Fruit fly (Drosophila melanogaster) whole organism: ENCODE measurements around the gene Gtpx.

Experiments
- CG8478 ChIP-seq: fragments of >200 bp; optimal IDR thresholded peaks from 2 replicates; lab custom pipeline; 2018; ENCODE audit warnings: inconsistent platforms
- Dll ChIP-seq: fragments of >200 bp; optimal IDR thresholded peaks from 2 replicates; lab custom pipeline; 2017
- EcR ChIP-seq, 2 experiments: fragments of >200 bp; optimal IDR thresholded peaks; 2 replicates each; lab custom pipeline; 2017; ENCODE audit warnings: missing biosample characterization in 2 of 2, missing genetic modification characterization in 2 of 2, missing genetic modification reagents in 2 of 2
- pan ChIP-seq: fragments of >200 bp; optimal IDR thresholded peaks from 2 replicates; lab custom pipeline; 2017
- psq ChIP-seq: fragments of >200 bp; optimal IDR thresholded peaks from 2 replicates; lab custom pipeline; 2017
- usp ChIP-seq: fragments of >200 bp; optimal IDR thresholded peaks from 2 replicates; lab custom pipeline; 2017; ENCODE audit warnings: missing biosample characterization, missing genetic modification characterization, mixed read lengths

Gtpx gene

DNA sequence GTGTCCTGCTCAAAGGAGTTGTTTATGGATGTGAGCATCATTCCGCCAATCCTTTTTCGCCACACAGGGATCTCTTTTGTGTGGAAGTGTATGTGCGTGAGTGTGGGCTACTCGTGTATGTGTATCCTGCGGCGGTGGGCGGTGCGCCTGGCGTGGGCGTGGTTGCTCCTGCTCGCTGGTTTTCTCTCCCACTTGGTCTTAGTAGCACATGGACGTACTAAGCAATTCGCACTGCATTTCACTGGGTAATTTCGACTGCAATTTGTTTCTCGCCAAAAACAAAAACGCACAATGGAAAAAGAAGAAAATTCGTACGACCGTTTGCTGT lies 504 bp upstream of the Gtpx start:
- no peak for TF ChIP-seq Dll (lab: Kevin White, UChicago)
- TF ChIP-seq EcR (GFP tag; optimal IDR thresholded peaks at IDR 0.05; lab: Kevin White, UChicago): no peak
- no peak for TF ChIP-seq pan
- no peak for TF ChIP-seq psq
- TF ChIP-seq usp (GFP tag; lab: Kevin White, UChicago): no peak
- no peak for TF ChIP-seq CG8478 (lab: Kevin White, UChicago)

- TF ChIP-seq Dll (lab: Kevin White, UChicago): no peak
These were observed 2.7 kb downstream of the Gtpx start, which contains the start of gene Strip for dm6 chr3L:3328771-3329170. Strip (minus strand) TSS chr3L:3328871.

dm6 chr3L:3329763-3330162 lies 3.7 kb downstream of the Gtpx start, which contains the start of gene CG14961:
CG14961 (plus strand) TSS chr3L:3330063.
- TF ChIP-seq pan (no peak), EcR (GFP tag; optimal IDR thresholded peaks at IDR 0.05; lab: Kevin White, UChicago) (no peak), Dll (lab: Kevin White, UChicago) (no peak), psq (no peak), usp (GFP tag; lab: Kevin White, UChicago) (no peak), CG8478 (lab: Kevin White, UChicago) (no peak)

DNA sequence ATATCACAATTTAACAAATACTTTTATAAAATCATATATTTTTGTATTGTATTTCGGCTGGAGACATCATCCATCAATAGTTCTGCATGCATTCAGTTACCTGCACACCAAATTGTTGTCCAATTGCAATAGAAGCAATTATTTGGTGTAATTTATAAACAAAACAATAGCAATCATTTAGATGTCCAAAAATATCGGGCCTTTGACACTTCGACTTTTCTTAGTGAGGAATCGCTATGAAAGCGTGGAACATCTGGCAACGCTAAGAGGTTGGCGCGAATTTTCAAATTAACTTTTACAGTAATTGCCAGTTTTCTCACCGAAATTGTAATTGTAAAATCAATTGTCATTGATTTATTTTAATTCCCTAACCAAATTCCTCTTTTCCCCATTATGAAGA lies 8.7 kb downstream of the Gtpx start, which contains the start of gene CG14969:
CG14969 (minus strand) TSS at position 195 of the 400 bp plus-strand sequence.
- TF ChIP-seq pan (no peak), usp (GFP tag; lab: Kevin White, UChicago) (no peak), CG8478 (lab: Kevin White, UChicago) (no peak), EcR (GFP tag; optimal IDR thresholded peaks at IDR 0.05; lab: Kevin White, UChicago) (no peak), psq (no peak), Dll (lab: Kevin White, UChicago) (no peak)

- TF ChIP-seq usp (GFP tag; lab: Kevin White, UChicago): no peak
- no peak for TF ChIP-seq Dll (lab: Kevin White, UChicago)
- TF ChIP-seq pan: no peak
- no peak for TF ChIP-seq EcR (GFP tag; optimal IDR thresholded peaks at IDR 0.05; lab: Kevin White, UChicago)
- TF ChIP-seq CG8478 (lab: Kevin White, UChicago): no peak
- TF ChIP-seq psq: no peak
These were observed 9.6 kb downstream of the Gtpx start, which contains the start of gene Drsl1 for dm6 chr3L:3335688-3336087. Drsl1 (minus strand) TSS chr3L:3335788.

dm6 chr3L:3336368-3337164 lies 10.5 kb downstream of the Gtpx start, which contains the start of the genes Drsl6 and kst:
Drsl6 (minus strand) TSS chr3L:3336418.
kst (plus strand) TSS chr3L:3336860.
- no peak for TF ChIP-seq Dll (lab: Kevin White, UChicago)
- no peak for TF ChIP-seq usp (GFP tag; lab: Kevin White, UChicago)
- TF ChIP-seq psq: no peak
- no peak for TF ChIP-seq pan
- TF ChIP-seq EcR (GFP tag; optimal IDR thresholded peaks at IDR 0.05; lab: Kevin White, UChicago): no peak
- no peak for TF ChIP-seq CG8478 (lab: Kevin White, UChicago)

DNA sequence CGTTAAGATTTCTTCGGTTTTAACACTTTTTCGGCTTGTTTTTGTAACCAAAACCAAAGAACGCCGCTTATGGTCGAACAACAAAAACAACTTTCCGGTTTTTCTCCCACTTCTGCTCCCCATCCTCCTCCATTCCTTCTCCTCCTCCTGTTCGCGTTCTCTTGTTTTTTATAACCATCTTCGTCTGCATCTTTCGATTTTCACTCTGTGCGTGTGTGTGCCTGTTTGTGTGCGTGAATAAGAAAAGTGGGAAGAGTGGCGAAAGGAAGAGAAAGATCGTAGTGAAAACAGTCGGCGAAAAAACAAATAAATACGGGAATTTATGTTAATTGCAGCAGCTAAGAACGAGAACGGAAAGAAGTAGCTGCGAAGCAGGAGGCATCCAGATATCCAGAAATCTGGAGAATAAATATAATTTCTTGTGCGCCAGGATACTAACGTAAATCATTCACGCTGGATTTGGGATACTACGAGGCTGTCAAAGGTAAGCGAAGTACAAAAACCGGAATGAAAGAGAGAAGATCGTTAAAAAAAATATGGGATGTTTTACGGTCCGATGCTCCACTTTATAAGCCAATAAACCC lies 11.4 kb downstream of the Gtpx start:
- TF ChIP-seq psq (no peak), pan (no peak), EcR (GFP tag; optimal IDR thresholded peaks at IDR 0.05; lab: Kevin White, UChicago) (no peak), CG8478 (lab: Kevin White, UChicago) (no peak), usp (GFP tag; lab: Kevin White, UChicago) (no peak), Dll (lab: Kevin White, UChicago) (no peak)

DNA sequence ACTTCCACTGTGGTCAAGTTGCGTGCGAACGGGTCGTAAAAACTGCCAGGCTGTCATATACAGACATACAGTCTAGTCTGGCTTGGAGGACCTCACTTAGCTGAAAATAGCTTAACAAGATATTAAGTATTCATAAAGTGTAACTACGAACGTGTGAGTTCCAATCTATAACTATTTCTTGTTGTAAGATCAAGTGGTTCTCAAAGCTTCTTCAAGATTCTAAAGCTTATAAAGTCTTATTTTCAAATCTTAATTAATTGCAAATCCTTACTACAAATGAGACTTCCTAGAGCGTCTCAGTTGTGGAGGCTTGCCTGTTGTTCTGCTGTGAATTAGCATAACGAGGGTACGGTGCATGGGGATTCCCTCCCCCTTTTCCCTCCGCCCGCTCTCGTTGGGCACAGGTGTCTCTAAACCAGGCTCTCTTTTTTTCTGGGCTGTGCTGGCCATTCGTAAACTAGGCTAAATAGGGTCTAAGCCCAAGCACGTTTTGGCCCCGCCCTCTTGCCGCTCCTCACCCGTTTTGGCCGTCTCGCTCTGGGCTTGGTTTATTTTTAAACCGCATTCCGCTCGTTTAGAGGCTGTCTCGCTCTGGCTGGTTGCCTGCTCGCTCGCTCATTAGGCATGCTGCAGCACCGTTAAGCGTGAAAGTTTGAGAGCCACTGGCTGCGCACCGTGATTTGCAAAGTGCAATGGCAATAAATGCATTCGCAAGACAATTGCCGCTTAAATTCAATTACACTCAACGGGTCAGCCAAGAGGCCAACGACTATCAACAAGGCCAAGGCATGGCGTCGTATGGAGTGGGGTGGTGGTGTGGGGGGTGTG lies 12.2 kb downstream of the Gtpx start:
- TF ChIP-seq EcR (GFP tag; optimal IDR thresholded peaks at IDR 0.05; lab: Kevin White, UChicago) (no peak), CG8478 (lab: Kevin White, UChicago) (no peak), usp (GFP tag; lab: Kevin White, UChicago) (no peak), pan (no peak), Dll (lab: Kevin White, UChicago) (no peak), psq (no peak)

- TF ChIP-seq CG8478 (lab: Kevin White, UChicago) (no peak), pan (no peak), usp (GFP tag; lab: Kevin White, UChicago) (no peak), EcR (GFP tag; optimal IDR thresholded peaks at IDR 0.05; lab: Kevin White, UChicago) (no peak), psq (no peak), Dll (lab: Kevin White, UChicago) (no peak)
These were observed 13.0 kb downstream of the Gtpx start for dm6 chr3L:3338882-3339590.

dm6 chr3L:3339695-3340226 lies 13.7 kb downstream of the Gtpx start:
- TF ChIP-seq EcR (GFP tag; optimal IDR thresholded peaks at IDR 0.05; lab: Kevin White, UChicago) (no peak), pan (no peak), psq (no peak), Dll (lab: Kevin White, UChicago) (no peak), CG8478 (lab: Kevin White, UChicago) (no peak), usp (GFP tag; lab: Kevin White, UChicago) (no peak)
